Fruit fly (Drosophila melanogaster) Kc167 (cell line): Measurements from ENCODE around the gene kar.

ENCODE experiments used
- Sin3A ChIP-seq: fragments of >200 bp; optimal IDR thresholded peaks from 2 replicates; lab custom pipeline; 2018; ENCODE audit warnings: missing external identifiers
- h ChIP-seq: fragments of >200 bp; optimal IDR thresholded peaks from 3 replicates; lab custom pipeline; 2018; ENCODE audit warnings: missing external identifiers

DNA sequence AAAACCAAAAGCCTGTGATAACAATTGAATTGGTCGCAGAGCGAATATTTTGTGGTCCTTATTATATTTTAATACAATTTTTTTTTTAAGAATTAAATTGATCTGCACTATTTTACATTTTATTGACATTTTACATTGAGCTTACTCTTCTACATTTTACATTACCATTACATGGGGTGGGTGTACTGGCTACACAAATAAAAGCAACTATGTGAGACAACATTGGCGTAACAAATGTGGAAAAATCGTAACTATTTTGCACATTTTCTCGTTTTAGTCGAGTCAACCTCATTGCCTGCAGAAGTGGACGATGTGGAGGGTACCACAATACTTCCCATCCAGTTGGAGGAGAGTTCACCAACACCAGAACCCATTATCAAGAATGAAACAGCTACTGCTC lies 38.6 kb downstream of the kar start:
- TF ChIP-seq h (no peak), Sin3A (lab: Kevin White, UChicago) (no peak)
